Fruit fly (Drosophila melanogaster) S2 (cell line): ENCODE data around the gene Rpn2.

Experiments
- CG8478 ChIP-seq: fragments of >200 bp; optimal IDR thresholded peaks from 2 replicates; lab custom pipeline; 2018
- CTCF ChIP-seq, 2 experiments: fragments of >200 bp; optimal IDR thresholded peaks; 2 replicates each; lab custom pipeline; 2018

DNA sequence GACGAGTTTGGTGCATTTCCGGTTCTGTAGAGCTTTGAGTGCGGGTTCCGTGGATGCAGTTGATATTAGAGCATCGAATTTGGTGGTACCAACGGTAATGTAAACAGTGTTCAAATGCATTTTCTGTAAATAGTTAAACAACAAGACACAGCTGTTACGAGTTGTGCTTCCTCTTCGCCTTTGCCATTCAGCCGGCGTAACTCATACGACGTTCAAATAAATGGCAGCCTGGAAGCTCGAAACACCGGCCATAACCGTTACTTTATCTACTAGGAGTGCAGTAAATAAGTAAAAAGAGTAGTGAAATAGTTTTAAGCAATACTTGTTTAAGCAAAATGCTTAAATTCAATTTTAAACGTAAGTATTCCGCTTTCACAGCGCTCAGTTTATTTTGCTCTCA lies 14.9 kb upstream of the Rpn2 start, which contains the start of the genes Alg13 and superdeath:
- TF ChIP-seq CTCF (optimal IDR thresholded peaks at IDR 0.05; lab: Kevin White, UChicago) (no peak), CG8478 (lab: Kevin White, UChicago) (no peak)
